Fruit fly (Drosophila melanogaster) whole organism, embryonic: ENCODE data around the gene bt.
A peak's percentile ranks its signal among the peaks of the same experiment; 100 is the strongest.

Source experiments
- Atf6 ChIP-seq: fragments of 200-800 bp; sonication (Bioruptor generic); IDR thresholded peaks from 2 replicates; pipeline ENCODE4 v1.3.6; 2022; ENCODE audit warnings: missing biosample characterization, missing genetic modification characterization
- CG10209 ChIP-seq: fragments of 200-800 bp; sonication (Bioruptor generic); optimal IDR thresholded peaks from 3 replicates; lab custom pipeline; 2017; ENCODE audit warnings: missing biosample characterization, mild to moderate bottlenecking, missing genetic modification characterization, missing genetic modification reagents
- CG1024 ChIP-seq: fragments of 200-800 bp; sonication (Bioruptor generic); IDR thresholded peaks from 2 replicates; pipeline ENCODE4 v1.3.6; 2022; ENCODE audit warnings: missing biosample characterization, missing genetic modification characterization
- CG10959 ChIP-seq: fragments of 200-800 bp; sonication (Bioruptor generic); IDR thresholded peaks from 2 replicates; pipeline ENCODE4 v1.3.6; 2022; ENCODE audit warnings: missing biosample characterization, missing genetic modification characterization
- CG11093 ChIP-seq: fragments of 200-800 bp; sonication (Bioruptor generic); IDR thresholded peaks from 3 replicates; pipeline ENCODE4 v1.3.6; 2022; ENCODE audit warnings: missing biosample characterization, missing genetic modification characterization
- CG11695 ChIP-seq: fragments of 200-800 bp; sonication (Bioruptor generic); IDR thresholded peaks from 3 replicates; pipeline ENCODE4 v1.3.6; 2022; ENCODE audit warnings: missing biosample characterization, missing genetic modification characterization
- CG12219 ChIP-seq: fragments of 200-800 bp; sonication (Bioruptor generic); optimal IDR thresholded peaks from 3 replicates; lab custom pipeline; 2018; ENCODE audit warnings: missing biosample characterization, mild to moderate bottlenecking, missing genetic modification characterization
- CG12769 ChIP-seq: fragments of 200-800 bp; sonication (Bioruptor generic); optimal IDR thresholded peaks from 2 replicates; lab custom pipeline; 2019; ENCODE audit warnings: missing biosample characterization, mild to moderate bottlenecking, missing genetic modification characterization, moderate library complexity
- CG1529 ChIP-seq: fragments of 200-800 bp; sonication (Bioruptor generic); optimal IDR thresholded peaks from 3 replicates; lab custom pipeline; 2018; ENCODE audit warnings: missing biosample characterization, missing genetic modification characterization
- CG17829 ChIP-seq: fragments of 200-800 bp; optimal IDR thresholded peaks from 2 replicates; lab custom pipeline; 2019; ENCODE audit warnings: missing biosample characterization, mild to moderate bottlenecking, missing genetic modification characterization, moderate library complexity
- CG17912 ChIP-seq: fragments of 200-800 bp; sonication (Bioruptor generic); optimal IDR thresholded peaks from 2 replicates; lab custom pipeline; 2018; ENCODE audit warnings: missing biosample characterization, mild to moderate bottlenecking, missing genetic modification characterization
- CG18599 ChIP-seq: fragments of 200-800 bp; sonication (Bioruptor generic); optimal IDR thresholded peaks from 3 replicates; lab custom pipeline; 2017; ENCODE audit warnings: missing biosample characterization, missing genetic modification characterization, mild to moderate bottlenecking, moderate library complexity, missing genetic modification reagents
- CG18619 ChIP-seq: fragments of 200-800 bp; sonication (Bioruptor generic); optimal IDR thresholded peaks from 3 replicates; lab custom pipeline; 2017; ENCODE audit warnings: missing biosample characterization, mild to moderate bottlenecking, missing genetic modification characterization
- CG2712 ChIP-seq: fragments of 200-800 bp; optimal IDR thresholded peaks from 3 replicates; lab custom pipeline; 2019; ENCODE audit warnings: missing biosample characterization, mild to moderate bottlenecking, missing genetic modification characterization, moderate library complexity
- CG3838 ChIP-seq: fragments of 200-800 bp; sonication (Bioruptor generic); optimal IDR thresholded peaks from 3 replicates; lab custom pipeline; 2016; ENCODE audit warnings: missing biosample characterization, missing genetic modification characterization
- CG3847 ChIP-seq: fragments of 200-800 bp; sonication (Bioruptor generic); IDR thresholded peaks from 2 replicates; pipeline ENCODE4 v1.3.6; 2022; ENCODE audit warnings: missing biosample characterization, missing genetic modification characterization
- CG6175 ChIP-seq: fragments of 200-800 bp; sonication (Bioruptor generic); IDR thresholded peaks from 3 replicates; pipeline ENCODE4 v1.3.6; 2022; ENCODE audit warnings: missing biosample characterization, missing genetic modification characterization
- CG8089 ChIP-seq: fragments of 200-800 bp; sonication (Bioruptor generic); optimal IDR thresholded peaks from 3 replicates; lab custom pipeline; 2016; ENCODE audit warnings: missing biosample characterization, missing genetic modification characterization
- CG8478 ChIP-seq: fragments of >200 bp; optimal IDR thresholded peaks from 2 replicates; lab custom pipeline; 2018
- CG9932 ChIP-seq: fragments of 200-800 bp; sonication (Bioruptor generic); IDR thresholded peaks from 2 replicates; pipeline ENCODE4 v1.3.6; 2022; ENCODE audit warnings: missing biosample characterization, missing genetic modification characterization
- D19A ChIP-seq: fragments of 200-800 bp; optimal IDR thresholded peaks from 3 replicates; lab custom pipeline; 2019; ENCODE audit warnings: missing biosample characterization, mild to moderate bottlenecking, missing genetic modification characterization, moderate library complexity
- Dad ChIP-seq: fragments of 200-800 bp; sonication (Bioruptor generic); optimal IDR thresholded peaks from 3 replicates; lab custom pipeline; 2016; ENCODE audit warnings: missing biosample characterization, missing genetic modification characterization
- Ets65A ChIP-seq: fragments of 200-800 bp; sonication (Bioruptor generic); peaks from one replicate; lab custom pipeline; 2016; ENCODE audit warnings: missing biosample characterization, missing genetic modification characterization
- Gug ChIP-seq: fragments of 200-800 bp; sonication (Bioruptor generic); IDR thresholded peaks from 4 replicates; pipeline ENCODE4 v1.3.6; 2022; ENCODE audit warnings: missing biosample characterization, missing genetic modification characterization
- H2.0 ChIP-seq: fragments of 200-800 bp; sonication (Bioruptor generic); IDR thresholded peaks from 2 replicates; pipeline ENCODE4 v1.3.6; 2022; ENCODE audit warnings: missing biosample characterization, missing genetic modification characterization
- Hmr ChIP-seq: fragments of 200-800 bp; sonication (Bioruptor generic); optimal IDR thresholded peaks from 3 replicates; lab custom pipeline; 2017; ENCODE audit warnings: mild to moderate bottlenecking, missing biosample characterization, missing genetic modification reagents, missing genetic modification characterization
- Med ChIP-seq: fragments of 200-800 bp; sonication (Bioruptor generic); peaks from one replicate; lab custom pipeline; 2016; ENCODE audit warnings: missing biosample characterization, missing genetic modification characterization, mild to moderate bottlenecking, inconsistent platforms, moderate library complexity
- Meics ChIP-seq: fragments of 200-800 bp; sonication (Bioruptor generic); optimal IDR thresholded peaks from 2 replicates; lab custom pipeline; 2017; ENCODE audit warnings: missing biosample characterization, mild to moderate bottlenecking, missing genetic modification characterization
- Myb ChIP-seq: fragments of 200-800 bp; sonication (Bioruptor generic); optimal IDR thresholded peaks from 2 replicates; lab custom pipeline; 2016; ENCODE audit warnings: missing biosample characterization, missing genetic modification characterization
- Nf-YC ChIP-seq: fragments of 200-800 bp; optimal IDR thresholded peaks from 3 replicates; lab custom pipeline; 2019; ENCODE audit warnings: missing biosample characterization, mild to moderate bottlenecking, missing genetic modification characterization, moderate library complexity
- Usf ChIP-seq: fragments of 200-800 bp; sonication (Bioruptor generic); optimal IDR thresholded peaks from 2 replicates; lab custom pipeline; 2017; ENCODE audit warnings: missing genotype, missing biosample characterization, missing genetic modification characterization
- aop ChIP-seq: fragments of 200-800 bp; sonication (Bioruptor generic); IDR thresholded peaks from 2 replicates; pipeline ENCODE4 v1.3.6; 2022; ENCODE audit warnings: missing biosample characterization, missing genetic modification characterization
- ash1 ChIP-seq: fragments of 200-800 bp; sonication (Bioruptor generic); optimal IDR thresholded peaks from 2 replicates; lab custom pipeline; 2018; ENCODE audit warnings: missing biosample characterization, mild to moderate bottlenecking, missing genetic modification characterization
- bsh ChIP-seq, 2 experiments: fragments of 200-800 bp; sonication (Bioruptor generic); optimal IDR thresholded peaks; 2 replicates each; lab custom pipeline; 2017 to 2018; ENCODE audit warnings: mild to moderate bottlenecking in 2 of 2, missing biosample characterization in 2 of 2, missing genetic modification characterization in 2 of 2, moderate library complexity in 1 of 2
- chif ChIP-seq, 2 experiments: fragments of 200-800 bp; sonication (Bioruptor generic); optimal IDR thresholded peaks; 3 replicates each; lab custom pipeline; 2016; ENCODE audit warnings: missing biosample characterization in 2 of 2, missing genetic modification characterization in 2 of 2
- crol ChIP-seq: fragments of 200-800 bp; sonication (Bioruptor generic); IDR thresholded peaks from 2 replicates; pipeline ENCODE4 v1.3.6; 2022; ENCODE audit warnings: missing biosample characterization, missing genetic modification characterization
- dati ChIP-seq: fragments of 200-800 bp; sonication (Bioruptor generic); IDR thresholded peaks from 2 replicates; pipeline ENCODE4 v1.3.6; 2022; ENCODE audit warnings: missing biosample characterization, missing genetic modification characterization
- eve ChIP-seq, 2 experiments: fragments of >200 bp; optimal IDR thresholded peaks; 2 replicates each; lab custom pipeline; 2017; ENCODE audit warnings: missing biosample characterization in 2 of 2, missing genetic modification characterization in 2 of 2
- gce ChIP-seq: fragments of 200-800 bp; sonication (Bioruptor generic); IDR thresholded peaks from 3 replicates; pipeline ENCODE4 v1.3.6; 2022; ENCODE audit warnings: missing biosample characterization, missing genetic modification characterization
- gro ChIP-seq: fragments of 200-800 bp; sonication (Bioruptor generic); optimal IDR thresholded peaks from 2 replicates; lab custom pipeline; 2016; ENCODE audit warnings: missing biosample characterization, missing genetic modification characterization
- h ChIP-seq: fragments of >200 bp; optimal IDR thresholded peaks from 2 replicates; lab custom pipeline; 2017
- hb ChIP-seq: fragments of 200-800 bp; sonication (Bioruptor generic); IDR thresholded peaks from 3 replicates; pipeline ENCODE4 v1.3.6; 2022; ENCODE audit warnings: missing biosample characterization, missing genetic modification characterization; ENCODE audit not compliant: partially characterized antibody
- hbn ChIP-seq: fragments of 200-800 bp; sonication (Bioruptor generic); IDR thresholded peaks from 2 replicates; pipeline ENCODE4 v1.3.6; 2022; ENCODE audit warnings: missing biosample characterization, missing genetic modification characterization; ENCODE audit not compliant: partially characterized antibody
- jumu ChIP-seq: fragments of 200-800 bp; sonication (Bioruptor generic); optimal IDR thresholded peaks from 3 replicates; lab custom pipeline; 2016; ENCODE audit warnings: missing biosample characterization, missing genetic modification characterization
- knrl ChIP-seq: fragments of 200-800 bp; sonication (Bioruptor generic); IDR thresholded peaks from 3 replicates; pipeline ENCODE4 v1.3.6; 2022; ENCODE audit warnings: missing biosample characterization, missing genetic modification characterization; ENCODE audit not compliant: partially characterized antibody
- lbe ChIP-seq: fragments of 200-800 bp; sonication (Bioruptor generic); optimal IDR thresholded peaks from 2 replicates; lab custom pipeline; 2016; ENCODE audit warnings: missing biosample characterization, mild to moderate bottlenecking, missing genetic modification characterization
- lilli ChIP-seq: fragments of 200-800 bp; sonication (Bioruptor generic); optimal IDR thresholded peaks from 3 replicates; lab custom pipeline; 2016; ENCODE audit warnings: missing biosample characterization, missing genetic modification characterization
- nerfin-2 ChIP-seq: fragments of 200-800 bp; sonication (Bioruptor generic); IDR thresholded peaks from 2 replicates; pipeline ENCODE4 v1.3.6; 2022; ENCODE audit warnings: missing biosample characterization, missing genetic modification characterization; ENCODE audit not compliant: partially characterized antibody
- peb ChIP-seq: fragments of 200-800 bp; sonication (Bioruptor generic); IDR thresholded peaks from 2 replicates; pipeline ENCODE4 v1.3.6; 2022; ENCODE audit warnings: missing biosample characterization, missing genetic modification characterization
- phol ChIP-seq: fragments of 200-800 bp; sonication (Bioruptor generic); optimal IDR thresholded peaks from 3 replicates; lab custom pipeline; 2018; ENCODE audit warnings: missing biosample characterization, mild to moderate bottlenecking, missing genetic modification characterization, moderate library complexity
- pum ChIP-seq: fragments of 200-800 bp; sonication (Bioruptor generic); optimal IDR thresholded peaks from 2 replicates; lab custom pipeline; 2016; ENCODE audit warnings: missing biosample characterization, missing genetic modification characterization
- tna ChIP-seq: fragments of 200-800 bp; sonication (Bioruptor generic); IDR thresholded peaks from 2 replicates; pipeline ENCODE4 v1.3.6; 2022; ENCODE audit warnings: missing biosample characterization, missing genetic modification characterization; ENCODE audit not compliant: partially characterized antibody
- zfh1 ChIP-seq: fragments of 200-800 bp; sonication (Bioruptor generic); IDR thresholded peaks from 3 replicates; pipeline ENCODE4 v1.3.6; 2022; ENCODE audit warnings: missing biosample characterization, missing genetic modification characterization

Gene bt

DNA sequence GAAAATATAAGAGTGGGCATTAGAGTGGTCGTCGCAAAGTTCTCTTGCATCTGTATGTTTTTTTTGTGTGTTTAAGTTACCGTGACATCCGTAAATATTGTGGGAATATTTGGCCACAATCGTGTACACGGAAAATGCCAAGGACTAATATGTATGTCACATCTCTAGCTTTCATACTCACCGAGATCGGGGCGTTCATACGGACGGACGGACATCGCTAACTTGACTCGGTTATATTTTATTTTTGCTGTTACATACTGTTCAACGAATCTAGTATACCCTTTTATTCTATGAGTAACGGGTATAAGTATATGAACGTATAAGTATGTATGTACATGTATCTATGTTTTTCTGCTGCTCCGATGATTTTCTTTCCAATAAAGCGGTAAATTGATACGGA is 14.5 kb upstream of the bt start (continued):
- TF ChIP-seq CG1529 (no peak), phol (tag; lab: Kevin White, UChicago) (peak; percentile 8), D19A (tag; lab: Kevin White, UChicago) (peak; percentile 49), hb (GFP tag; lab: Robert Waterston, UW) (no peak), CG10959 (GFP tag; lab: Robert Waterston, UW) (peak; percentile 39; the same call in 1 of the 2 replicates), peb (no peak), gce (GFP tag; lab: Robert Waterston, UW) (no peak), CG11695 (no peak), bsh (GFP tag; optimal IDR thresholded peaks at IDR 0.05; lab: Kevin White, UChicago) (peak in 1 of 2 experiments; percentile 48), CG3847 (GFP tag; lab: Robert Waterston, UW) (no peak), h (lab: Kevin White, UChicago) (no peak), ash1 (GFP tag; lab: Kevin White, UChicago) (no peak), Ets65A (GFP tag; lab: Kevin White, UChicago) (no peak), lilli (no peak), CG10209 (no peak), Med (GFP tag; lab: Kevin White, UChicago) (peak; percentile 71), CG6175 (no peak), gro (GFP tag; lab: Kevin White, UChicago) (no peak), jumu (GFP tag; lab: Kevin White, UChicago) (no peak), Atf6 (no peak), CG18599 (GFP tag; lab: Kevin White, UChicago) (no peak), CG12219 (peak; percentile 1), CG3838 (GFP tag; lab: Kevin White, UChicago) (no peak), Gug (GFP tag; lab: Robert Waterston, UW) (no peak), pum (GFP tag; lab: Kevin White, UChicago) (no peak), crol (GFP tag; lab: Robert Waterston, UW) (no peak), CG8089 (GFP tag; lab: Kevin White, UChicago) (no peak), H2.0 (GFP tag; lab: Robert Waterston, UW) (no peak), hbn (GFP tag; lab: Robert Waterston, UW) (no peak), Myb (GFP tag; lab: Kevin White, UChicago) (no peak), zfh1 (GFP tag; lab: Robert Waterston, UW) (peak; percentile 62; the same call in 2 of the 3 replicates), CG8478 (lab: Kevin White, UChicago) (no peak), CG2712 (tag; lab: Kevin White, UChicago) (no peak), CG18619 (GFP tag; lab: Kevin White, UChicago) (no peak), Dad (GFP tag; lab: Kevin White, UChicago) (no peak), dati (GFP tag; lab: Robert Waterston, UW) (no peak), CG17829 (peak; percentile 22), Nf-YC (tag; lab: Kevin White, UChicago) (no peak), CG12769 (tag; lab: Kevin White, UChicago) (no peak), chif (GFP tag; optimal IDR thresholded peaks at IDR 0.05; lab: Kevin White, UChicago) (peak in 1 of 2 experiments; percentile 25), tna (GFP tag; lab: Robert Waterston, UW) (no peak), Usf (GFP tag; lab: Kevin White, UChicago) (peak; percentile 8), lbe (no peak), Meics (GFP tag; lab: Kevin White, UChicago) (no peak), CG9932 (GFP tag; lab: Robert Waterston, UW) (no peak), CG17912 (no peak), knrl (GFP tag; lab: Robert Waterston, UW) (no peak), CG11093 (no peak), CG1024 (no peak), eve (GFP tag; optimal IDR thresholded peaks at IDR 0.05; lab: Kevin White, UChicago) (no peak), nerfin-2 (GFP tag; lab: Robert Waterston, UW) (no peak), Hmr (GFP tag; lab: Kevin White, UChicago) (no peak), aop (GFP tag; lab: Robert Waterston, UW) (no peak)
